Fruit fly (Drosophila melanogaster) whole organism, adult: ENCODE results near the gene Rca1.
A peak's percentile ranks its signal among the peaks of the same experiment; 100 is the strongest.

Experiments
- CG11617 ChIP-seq: fragments of 200-800 bp; sonication (Bioruptor generic); optimal IDR thresholded peaks from 2 replicates; lab custom pipeline; 2017; ENCODE audit warnings: mild to moderate bottlenecking, missing biosample characterization, missing genetic modification reagents, missing genetic modification characterization
- CG12768 ChIP-seq: fragments of 200-800 bp; sonication (Bioruptor generic); optimal IDR thresholded peaks from 2 replicates; lab custom pipeline; 2017; ENCODE audit warnings: missing biosample characterization, missing genetic modification characterization, mild to moderate bottlenecking, moderate library complexity, missing genetic modification reagents
- CG14711 ChIP-seq: fragments of 200-800 bp; sonication (Bioruptor generic); optimal IDR thresholded peaks from 2 replicates; lab custom pipeline; 2018; ENCODE audit warnings: missing biosample characterization, mild to moderate bottlenecking, missing genetic modification characterization, moderate library complexity
- CG1620 ChIP-seq: fragments of 200-800 bp; sonication (Bioruptor generic); optimal IDR thresholded peaks from 2 replicates; lab custom pipeline; 2016; ENCODE audit warnings: missing biosample characterization, missing genetic modification characterization
- CG33017 ChIP-seq: fragments of 200-800 bp; sonication (Bioruptor generic); optimal IDR thresholded peaks from 2 replicates; lab custom pipeline; 2018; ENCODE audit warnings: missing biosample characterization, mild to moderate bottlenecking, missing genetic modification characterization, moderate library complexity
- CG7045 ChIP-seq: fragments of 200-800 bp; sonication (Bioruptor generic); optimal IDR thresholded peaks from 2 replicates; lab custom pipeline; 2017; ENCODE audit warnings: missing biosample characterization, mild to moderate bottlenecking, missing genetic modification characterization
- CG7101 ChIP-seq: fragments of 200-800 bp; sonication (Bioruptor generic); optimal IDR thresholded peaks from 2 replicates; lab custom pipeline; 2018; ENCODE audit warnings: missing biosample characterization, mild to moderate bottlenecking, missing genetic modification characterization, moderate library complexity

Rca1 gene

DNA sequence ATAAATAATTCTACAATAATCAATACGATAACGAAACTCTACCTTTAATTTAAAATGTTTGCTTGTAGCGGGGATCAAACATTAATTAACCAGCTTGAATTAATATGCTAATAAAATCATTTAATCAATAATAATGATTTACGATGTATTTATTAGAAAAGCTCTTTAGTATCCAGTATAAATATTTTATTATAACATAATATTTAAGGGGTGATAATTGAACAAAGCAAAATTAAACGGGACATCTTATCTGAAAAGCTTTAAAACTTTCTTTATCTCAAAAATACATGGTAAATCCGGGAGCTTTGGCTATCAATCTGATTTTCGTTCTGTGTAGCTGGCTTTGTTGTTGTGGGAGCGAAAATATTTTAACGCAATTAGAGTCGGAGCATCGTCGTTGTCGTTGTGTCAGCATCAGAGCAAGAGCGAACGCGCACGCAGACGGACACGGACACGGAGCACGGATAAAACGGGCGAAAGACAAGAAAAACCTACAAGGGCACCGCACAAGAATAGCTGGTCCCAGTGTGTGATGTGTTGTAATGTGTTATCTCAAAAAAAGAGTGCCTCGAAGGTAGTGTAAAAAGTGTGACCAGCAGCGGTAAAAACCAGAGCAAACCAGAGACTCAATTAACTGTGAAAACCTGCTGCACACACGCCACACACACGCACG lies 22.5 kb downstream of the Rca1 start, which contains the start of gene Nlg2:
Gene Nlg2 (plus strand): TSS at position 375 of the 673 bp plus-strand sequence.
- TF ChIP-seq CG12768 (GFP tag; lab: Kevin White, UChicago) (peak; percentile 42), CG14711 (tag; lab: Kevin White, UChicago) (no peak), CG33017 (tag; lab: Kevin White, UChicago) (peak; percentile 16), CG11617 (GFP tag; lab: Kevin White, UChicago) (peak; percentile 12), CG7045 (peak; percentile 62), CG7101 (no peak), CG1620 (no peak)
